Fruit fly (Drosophila melanogaster): ENCODE data around the gene mtSSB.

mtSSB gene

DNA sequence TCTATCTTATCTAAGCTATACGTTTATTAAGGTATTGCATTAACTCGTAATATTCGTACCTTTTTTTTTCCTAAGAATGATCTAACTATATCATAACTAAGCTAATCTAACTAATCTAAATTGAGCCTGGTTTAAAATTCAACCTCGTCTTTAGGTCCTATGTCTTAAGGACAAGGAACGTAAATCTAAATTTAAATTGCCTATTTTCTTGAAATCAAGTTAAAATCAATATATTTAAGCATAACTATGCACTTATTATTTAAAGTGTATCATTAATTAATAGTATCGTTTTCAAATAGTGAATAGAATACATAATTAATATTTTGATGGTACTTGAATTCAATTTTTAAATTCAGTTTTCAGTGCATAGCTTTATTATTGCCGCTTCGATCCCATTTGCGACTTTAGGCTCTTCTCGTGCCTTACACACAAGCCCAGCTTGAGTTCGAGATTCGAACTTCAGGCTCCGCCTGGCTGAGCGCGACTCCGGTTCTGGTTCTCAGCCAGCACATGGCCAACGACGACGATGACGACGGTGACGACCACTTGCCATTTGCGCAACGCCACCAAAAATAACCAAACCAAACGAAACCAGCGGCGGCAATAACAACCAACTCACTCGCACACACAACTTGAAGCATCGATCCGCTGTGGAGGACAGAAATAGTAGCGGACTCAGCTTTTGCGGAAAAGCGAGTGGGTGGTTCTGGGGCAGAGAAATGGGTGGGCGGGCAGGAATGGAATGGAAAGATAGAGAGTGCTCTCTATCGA is 5.9 kb upstream of the mtSSB start (continued):
- TF ChIP-seq Hsf (GFP tag; optimal IDR thresholded peaks at IDR 0.05) (no peak), CG5180 (GFP tag; optimal IDR thresholded peaks at IDR 0.05) (peak; percentile 61), CG1529 (GFP tag; optimal IDR thresholded peaks at IDR 0.05) (no peak), Hr78 (GFP tag; optimal IDR thresholded peaks at IDR 0.05) (no peak), jing (GFP tag; optimal IDR thresholded peaks at IDR 0.05) (no peak), Med (GFP tag) (peak; percentile 59), CG11247 (GFP tag; IDR thresholded peaks at IDR 0.05) (no peak), inv (GFP tag; IDR thresholded peaks at IDR 0.05; ENCODE audit: partially characterized antibody) (no peak), so (GFP tag; IDR thresholded peaks at IDR 0.05) (peak; percentile 61; the same call in 1 of the 3 replicates), CG8944 (GFP tag; optimal IDR thresholded peaks at IDR 0.05) (no peak), CG13287 (GFP tag; IDR thresholded peaks at IDR 0.05; ENCODE audit: partially characterized antibody) (no peak), kah (GFP tag; optimal IDR thresholded peaks at IDR 0.05) (peak; percentile 46), CG3281 (GFP tag; optimal IDR thresholded peaks at IDR 0.05) (no peak), CG2202 (tag; optimal IDR thresholded peaks at IDR 0.05) (no peak), bbx (GFP tag; IDR thresholded peaks at IDR 0.05; ENCODE audit: partially characterized antibody) (peak; percentile 11; the same call in 1 of the 2 replicates), Adf1 (GFP tag; IDR thresholded peaks at IDR 0.05) (peak; percentile 41; the same call in 1 of the 2 replicates), CG17328 (GFP tag; IDR thresholded peaks at IDR 0.05) (no peak), onecut (GFP tag; IDR thresholded peaks at IDR 0.05) (peak; percentile 75), CG6654 (GFP tag; optimal IDR thresholded peaks at IDR 0.05) (no peak), CG16813 (GFP tag; IDR thresholded peaks at IDR 0.05; ENCODE audit: partially characterized antibody) (no peak), CG31365 (tag; optimal IDR thresholded peaks at IDR 0.05) (peak; percentile 5), vnd (GFP tag; IDR thresholded peaks at IDR 0.05; ENCODE audit: partially characterized antibody) (no peak), CG7839 (tag; optimal IDR thresholded peaks at IDR 0.05) (peak; percentile 7), Dbx (GFP tag; IDR thresholded peaks at IDR 0.05) (0 out of 3 replicates have a peak, but pooled peaks have one; percentile 12), Neu2 (GFP tag; optimal IDR thresholded peaks at IDR 0.05; ENCODE audit: borderline replicate concordance) (no peak), Atf-2 (GFP tag; optimal IDR thresholded peaks at IDR 0.05) (no peak), E2f2 (GFP tag; IDR thresholded peaks at IDR 0.05) (peak; percentile 13; the same call in 1 of the 2 replicates), bigmax (GFP tag; optimal IDR thresholded peaks at IDR 0.05) (no peak), CG34224 (GFP tag; IDR thresholded peaks at IDR 0.05; ENCODE audit: partially characterized antibody) (no peak), CG1832 (GFP tag; optimal IDR thresholded peaks at IDR 0.05) (peak; percentile 4), Dref (GFP tag; IDR thresholded peaks at IDR 0.05) (no peak), fru (optimal IDR thresholded peaks at IDR 0.05) (no peak), Tbp (GFP tag; optimal IDR thresholded peaks at IDR 0.05) (no peak), Rfx (GFP tag; IDR thresholded peaks at IDR 0.05) (no peak), gfzf (GFP tag; optimal IDR thresholded peaks at IDR 0.05) (no peak), ken (GFP tag; IDR thresholded peaks at IDR 0.05) (0 out of 3 replicates have a peak, but pooled peaks have one; percentile 30), Chrac-16 (GFP tag; optimal IDR thresholded peaks at IDR 0.05) (no peak), CG11093 (GFP tag; IDR thresholded peaks at IDR 0.05) (no peak), CG18476 (GFP tag; optimal IDR thresholded peaks at IDR 0.05) (no peak), tll (GFP tag; optimal IDR thresholded peaks at IDR 0.05) (no peak), CG10543 (GFP tag; optimal IDR thresholded peaks at IDR 0.05) (peak; percentile 54), CG10147 (GFP tag; optimal IDR thresholded peaks at IDR 0.05) (peak; percentile 25), Spps (tag; optimal IDR thresholded peaks at IDR 0.05) (no peak), CG17829 (tag; optimal IDR thresholded peaks at IDR 0.05) (no peak), CG15479 (GFP tag; optimal IDR thresholded peaks at IDR 0.05) (no peak), CG12299 (tag; optimal IDR thresholded peaks at IDR 0.05) (no peak)

Measured in whole organism, embryonic.